Fruit fly (Drosophila melanogaster): ENCODE results near the gene CG13398.

CG13398 gene

DNA sequence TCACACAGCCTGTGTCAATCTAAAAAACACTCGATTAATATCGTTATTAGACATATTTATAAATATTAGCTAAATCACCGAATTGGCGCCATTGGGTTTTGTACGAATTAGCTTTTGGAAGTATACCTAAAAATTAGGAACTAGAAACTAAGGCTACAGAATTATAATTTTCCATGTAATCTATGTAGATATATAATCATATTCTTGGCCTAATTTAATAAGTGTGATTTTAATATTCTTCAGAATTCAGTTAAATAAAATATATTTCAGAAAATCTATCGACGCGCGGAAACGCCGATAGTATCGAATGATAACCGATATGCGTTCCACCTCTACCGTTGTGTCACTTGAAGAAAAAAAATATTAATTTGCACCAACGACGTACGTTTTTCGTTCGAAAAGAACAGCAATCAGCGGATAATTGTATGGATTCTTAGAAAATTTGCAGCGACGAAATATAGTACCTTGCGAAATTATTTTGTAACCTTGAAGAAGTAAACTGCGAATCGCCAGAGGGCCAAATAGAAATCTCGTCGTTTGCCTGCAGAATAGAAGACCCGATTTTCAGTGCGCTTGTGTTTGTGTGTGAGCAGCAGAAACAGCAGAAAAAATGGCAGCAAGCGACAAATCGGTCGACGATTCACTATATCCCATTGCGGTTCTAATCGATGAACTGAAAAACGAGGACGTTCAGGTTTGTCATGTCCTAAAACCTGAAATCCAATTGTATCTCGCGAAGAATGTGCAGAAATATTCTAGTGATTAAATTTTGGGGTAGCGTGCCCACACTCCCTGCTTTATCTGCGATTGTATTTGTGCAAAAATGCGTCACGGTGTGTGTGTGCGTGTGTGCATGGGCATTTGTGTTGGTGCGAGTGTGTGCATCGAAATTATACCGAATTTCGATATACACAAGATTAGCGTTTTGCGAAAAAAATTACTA, 49.1 kb downstream of the CG13398 start, which contains the start of gene Pp2A-29B (continued):
- TF ChIP-seq Neu2 (GFP tag; optimal IDR thresholded peaks at IDR 0.05; ENCODE audit: borderline replicate concordance) (no peak), chinmo (GFP tag; IDR thresholded peaks at IDR 0.05; ENCODE audit: partially characterized antibody) (peak; percentile 93; the same call in 3 of the 4 replicates), CG12219 (GFP tag; optimal IDR thresholded peaks at IDR 0.05) (no peak), CG11696 (GFP tag; IDR thresholded peaks at IDR 0.05) (no peak), twi (tag; optimal IDR thresholded peaks at IDR 0.05) (peak; percentile 25), CG8924 (tag; optimal IDR thresholded peaks at IDR 0.05) (peak; percentile 42), lilli (GFP tag; optimal IDR thresholded peaks at IDR 0.05) (peak; percentile 8), BtbVII (GFP tag; optimal IDR thresholded peaks at IDR 0.05) (no peak), CG30020 (tag; optimal IDR thresholded peaks at IDR 0.05) (peak; percentile 71), Mrtf (GFP tag; IDR thresholded peaks at IDR 0.05) (no peak), CG10267 (tag; optimal IDR thresholded peaks at IDR 0.05) (peak; percentile 62), CG30403 (GFP tag; optimal IDR thresholded peaks at IDR 0.05) (peak; percentile 19), Sin3A (optimal IDR thresholded peaks at IDR 0.05) (peak; percentile 32), CG6791 (GFP tag; IDR thresholded peaks at IDR 0.05; ENCODE audit: partially characterized antibody) (peak; percentile 98), CG8089 (GFP tag; optimal IDR thresholded peaks at IDR 0.05) (no peak), Drgx (GFP tag; IDR thresholded peaks at IDR 0.05) (no peak), corto (GFP tag; optimal IDR thresholded peaks at IDR 0.05) (no peak), fd96Cb (tag; optimal IDR thresholded peaks at IDR 0.05) (no peak), Sry-β (GFP tag; optimal IDR thresholded peaks at IDR 0.05) (peak; percentile 25), ham (GFP tag; IDR thresholded peaks at IDR 0.05) (no peak), Pdp1 (GFP tag; optimal IDR thresholded peaks at IDR 0.05) (peak in 1 of 2 experiments; percentile 74), CG5953 (GFP tag; IDR thresholded peaks at IDR 0.05) (no peak), dmrt11E (tag; optimal IDR thresholded peaks at IDR 0.05) (peak; percentile 46), pho (GFP tag; optimal IDR thresholded peaks at IDR 0.05) (no peak), CG11398 (GFP tag; optimal IDR thresholded peaks at IDR 0.05) (no peak), Sox100B (GFP tag; optimal IDR thresholded peaks at IDR 0.05) (peak; percentile 21), CG2199 (GFP tag; IDR thresholded peaks at IDR 0.05) (no peak), gcm (GFP tag; optimal IDR thresholded peaks at IDR 0.05) (no peak), CG2678 (tag; optimal IDR thresholded peaks at IDR 0.05) (peak; percentile 15), CG1647 (GFP tag; optimal IDR thresholded peaks at IDR 0.05) (no peak), CG12744 (GFP tag; optimal IDR thresholded peaks at IDR 0.05) (no peak), Mad (GFP tag; optimal IDR thresholded peaks at IDR 0.05) (no peak), CG8765 (GFP tag; IDR thresholded peaks at IDR 0.05) (no peak), Gug (GFP tag; IDR thresholded peaks at IDR 0.05) (peak; percentile 8; the same call in 1 of the 4 replicates), bowl (GFP tag; IDR thresholded peaks at IDR 0.05) (no peak), Spps (tag; optimal IDR thresholded peaks at IDR 0.05) (no peak), D19A (tag; optimal IDR thresholded peaks at IDR 0.05) (peak; percentile 19), Taf1 (GFP tag; IDR thresholded peaks at IDR 0.05) (no peak), CoRest (tag; optimal IDR thresholded peaks at IDR 0.05) (peak; percentile 66), jing (GFP tag; optimal IDR thresholded peaks at IDR 0.05) (no peak), CTCF (GFP tag; optimal IDR thresholded peaks at IDR 0.05) (peak; percentile 21), pb (GFP tag; optimal IDR thresholded peaks at IDR 0.05) (no peak), CG17186 (GFP tag; optimal IDR thresholded peaks at IDR 0.05) (peak; percentile 74), zen (tag; optimal IDR thresholded peaks at IDR 0.05) (peak; percentile 59), CG1529 (GFP tag; optimal IDR thresholded peaks at IDR 0.05) (no peak), CG17568 (GFP tag; optimal IDR thresholded peaks at IDR 0.05) (peak; percentile 7), tgo (GFP tag; IDR thresholded peaks at IDR 0.05) (no peak), CHES-1-like (GFP tag; optimal IDR thresholded peaks at IDR 0.05) (no peak), h (optimal IDR thresholded peaks at IDR 0.05) (no peak), CG17829 (tag; optimal IDR thresholded peaks at IDR 0.05) (peak; percentile 53)

Data from whole organism, embryonic.